Fruit fly (Drosophila melanogaster) whole organism, embryonic: ENCODE results near the gene CG9173.

Source experiments
- Aef1 ChIP-seq: fragments of 200-800 bp; sonication (Bioruptor generic); IDR thresholded peaks from 3 replicates; pipeline ENCODE4 v1.3.6; 2022; ENCODE audit warnings: missing biosample characterization, missing genetic modification characterization
- Atf6 ChIP-seq: fragments of 200-800 bp; sonication (Bioruptor generic); IDR thresholded peaks from 2 replicates; pipeline ENCODE4 v1.3.6; 2022; ENCODE audit warnings: missing biosample characterization, missing genetic modification characterization
- CG10543 ChIP-seq: fragments of 200-800 bp; sonication (Bioruptor generic); optimal IDR thresholded peaks from 3 replicates; lab custom pipeline; 2017; ENCODE audit warnings: missing biosample characterization, mild to moderate bottlenecking, missing genetic modification characterization, moderate library complexity
- CG11085 ChIP-seq: fragments of 200-800 bp; sonication (Bioruptor generic); IDR thresholded peaks from 2 replicates; pipeline ENCODE4 v1.3.6; 2022; ENCODE audit warnings: missing biosample characterization, missing genetic modification characterization
- CG11093 ChIP-seq: fragments of 200-800 bp; sonication (Bioruptor generic); IDR thresholded peaks from 3 replicates; pipeline ENCODE4 v1.3.6; 2022; ENCODE audit warnings: missing biosample characterization, missing genetic modification characterization
- CG12104 ChIP-seq: fragments of 200-800 bp; sonication (Bioruptor generic); optimal IDR thresholded peaks from 3 replicates; lab custom pipeline; 2016; ENCODE audit warnings: missing biosample characterization, missing genetic modification characterization
- CG12219 ChIP-seq: fragments of 200-800 bp; sonication (Bioruptor generic); optimal IDR thresholded peaks from 3 replicates; lab custom pipeline; 2018; ENCODE audit warnings: missing biosample characterization, mild to moderate bottlenecking, missing genetic modification characterization
- CG12942 ChIP-seq: fragments of 200-800 bp; sonication (Bioruptor generic); optimal IDR thresholded peaks from 3 replicates; lab custom pipeline; 2016; ENCODE audit warnings: missing biosample characterization, missing genetic modification characterization
- CG13894 ChIP-seq: fragments of 200-800 bp; sonication (Bioruptor generic); optimal IDR thresholded peaks from 3 replicates; lab custom pipeline; 2018; ENCODE audit warnings: missing biosample characterization, mild to moderate bottlenecking, missing genetic modification characterization, moderate library complexity
- CG15073 ChIP-seq: fragments of 200-800 bp; sonication (Bioruptor generic); optimal IDR thresholded peaks from 2 replicates; lab custom pipeline; 2016; ENCODE audit warnings: missing biosample characterization, missing genetic modification characterization
- CG15601 ChIP-seq: fragments of 200-800 bp; sonication (Bioruptor generic); optimal IDR thresholded peaks from 3 replicates; lab custom pipeline; 2019; ENCODE audit warnings: missing biosample characterization, mild to moderate bottlenecking, missing genetic modification characterization, moderate library complexity
- CG1602 ChIP-seq: fragments of 200-800 bp; sonication (Bioruptor generic); optimal IDR thresholded peaks from 3 replicates; lab custom pipeline; 2016; ENCODE audit warnings: missing biosample characterization, missing genetic modification characterization
- CG1792 ChIP-seq: fragments of 200-800 bp; sonication (Bioruptor generic); optimal IDR thresholded peaks from 2 replicates; lab custom pipeline; 2016; ENCODE audit warnings: missing biosample characterization, missing genetic modification characterization
- CG18262 ChIP-seq: fragments of 200-800 bp; optimal IDR thresholded peaks from 3 replicates; lab custom pipeline; 2019; ENCODE audit warnings: missing biosample characterization, mild to moderate bottlenecking, missing genetic modification characterization, moderate library complexity
- CG30020 ChIP-seq: fragments of 200-800 bp; optimal IDR thresholded peaks from 2 replicates; lab custom pipeline; 2019; ENCODE audit warnings: missing biosample characterization, mild to moderate bottlenecking, missing genetic modification characterization, moderate library complexity
- CG32532 ChIP-seq: fragments of 200-800 bp; sonication (Bioruptor generic); IDR thresholded peaks from 2 replicates; pipeline ENCODE4 v1.3.6; 2022; ENCODE audit warnings: missing biosample characterization, missing genetic modification characterization
- CG6683 ChIP-seq: fragments of 200-800 bp; sonication (Bioruptor generic); optimal IDR thresholded peaks from 2 replicates; lab custom pipeline; 2017; ENCODE audit warnings: missing biosample characterization, mild to moderate bottlenecking, missing genetic modification characterization, missing genetic modification reagents
- CG8089 ChIP-seq: fragments of 200-800 bp; sonication (Bioruptor generic); optimal IDR thresholded peaks from 3 replicates; lab custom pipeline; 2016; ENCODE audit warnings: missing biosample characterization, missing genetic modification characterization
- CG8281 ChIP-seq: fragments of 200-800 bp; sonication (Bioruptor generic); optimal IDR thresholded peaks from 2 replicates; lab custom pipeline; 2018; ENCODE audit warnings: missing biosample characterization, mild to moderate bottlenecking, missing genetic modification characterization, moderate library complexity
- CoRest ChIP-seq: fragments of 200-800 bp; sonication (Bioruptor generic); optimal IDR thresholded peaks from 3 replicates; lab custom pipeline; 2018; ENCODE audit warnings: missing biosample characterization, mild to moderate bottlenecking, missing genetic modification characterization, moderate library complexity
- D19B ChIP-seq: fragments of 200-800 bp; sonication (Bioruptor generic); optimal IDR thresholded peaks from 2 replicates; lab custom pipeline; 2017; ENCODE audit warnings: missing biosample characterization, mild to moderate bottlenecking, missing genetic modification characterization
- Doc2 ChIP-seq: fragments of 200-800 bp; sonication (Bioruptor generic); IDR thresholded peaks from 2 replicates; pipeline ENCODE4 v1.3.6; 2022; ENCODE audit warnings: missing biosample characterization, missing genetic modification characterization
- Doc3 ChIP-seq: fragments of 200-800 bp; sonication (Bioruptor generic); IDR thresholded peaks from 3 replicates; pipeline ENCODE4 v1.3.6; 2022; ENCODE audit warnings: missing biosample characterization, missing genetic modification characterization; ENCODE audit not compliant: partially characterized antibody
- ERR ChIP-seq: fragments of 200-800 bp; sonication (Bioruptor generic); optimal IDR thresholded peaks from 2 replicates; lab custom pipeline; 2016; ENCODE audit warnings: missing biosample characterization, missing genetic modification characterization
- H15 ChIP-seq: fragments of 200-800 bp; sonication (Bioruptor generic); IDR thresholded peaks from 3 replicates; pipeline ENCODE4 v1.3.6; 2022; ENCODE audit warnings: missing biosample characterization, missing genetic modification characterization
- HmgD ChIP-seq: fragments of 200-800 bp; sonication (Bioruptor generic); optimal IDR thresholded peaks from 3 replicates; lab custom pipeline; 2016; ENCODE audit warnings: missing biosample characterization, missing genetic modification characterization
- Nf-YC ChIP-seq: fragments of 200-800 bp; optimal IDR thresholded peaks from 3 replicates; lab custom pipeline; 2019; ENCODE audit warnings: missing biosample characterization, mild to moderate bottlenecking, missing genetic modification characterization, moderate library complexity
- PHDP ChIP-seq: fragments of 200-800 bp; sonication (Bioruptor generic); optimal IDR thresholded peaks from 3 replicates; lab custom pipeline; 2018; ENCODE audit warnings: missing biosample characterization, mild to moderate bottlenecking, missing genetic modification characterization, moderate library complexity
- Pdp1 ChIP-seq, 2 experiments: fragments of 200-800 bp; sonication (Bioruptor generic); optimal IDR thresholded peaks; 3 replicates each; lab custom pipeline; 2016; ENCODE audit warnings: missing biosample characterization in 2 of 2, missing genetic modification characterization in 2 of 2, mild to moderate bottlenecking in 1 of 2, moderate library complexity in 1 of 2
- Spps ChIP-seq: fragments of 200-800 bp; sonication (Bioruptor generic); optimal IDR thresholded peaks from 2 replicates; lab custom pipeline; 2018; ENCODE audit warnings: missing biosample characterization, mild to moderate bottlenecking, missing genetic modification characterization
- Taf1 ChIP-seq: fragments of 200-800 bp; sonication (Bioruptor generic); IDR thresholded peaks from 2 replicates; pipeline ENCODE4 v1.3.6; 2022; ENCODE audit warnings: missing biosample characterization, missing genetic modification characterization
- amos ChIP-seq: fragments of 200-800 bp; sonication (Bioruptor generic); IDR thresholded peaks from 2 replicates; pipeline ENCODE4 v1.3.6; 2022; ENCODE audit warnings: missing biosample characterization, missing genetic modification characterization; ENCODE audit not compliant: partially characterized antibody
- btn ChIP-seq: fragments of 200-800 bp; sonication (Bioruptor generic); optimal IDR thresholded peaks from 2 replicates; lab custom pipeline; 2016; ENCODE audit warnings: missing biosample characterization, missing genetic modification characterization
- danr ChIP-seq: fragments of 200-800 bp; sonication (Bioruptor generic); IDR thresholded peaks from 2 replicates; pipeline ENCODE4 v1.3.6; 2022; ENCODE audit warnings: missing biosample characterization, missing genetic modification characterization
- dmrt11E ChIP-seq: fragments of 200-800 bp; sonication (Bioruptor generic); optimal IDR thresholded peaks from 3 replicates; lab custom pipeline; 2018; ENCODE audit warnings: missing biosample characterization, mild to moderate bottlenecking, missing genetic modification characterization, moderate library complexity
- emc ChIP-seq: fragments of 200-800 bp; sonication (Bioruptor generic); optimal IDR thresholded peaks from 2 replicates; lab custom pipeline; 2016; ENCODE audit warnings: missing biosample characterization, missing genetic modification characterization
- eve ChIP-seq, 2 experiments: fragments of >200 bp; optimal IDR thresholded peaks; 2 replicates each; lab custom pipeline; 2017; ENCODE audit warnings: missing biosample characterization in 2 of 2, missing genetic modification characterization in 2 of 2
- fd102C ChIP-seq: fragments of 200-800 bp; sonication (Bioruptor generic); optimal IDR thresholded peaks from 2 replicates; lab custom pipeline; 2018; ENCODE audit warnings: missing biosample characterization, mild to moderate bottlenecking, missing genetic modification characterization, moderate library complexity
- fd3F ChIP-seq: fragments of 200-800 bp; sonication (Bioruptor generic); optimal IDR thresholded peaks from 2 replicates; lab custom pipeline; 2018; ENCODE audit warnings: missing biosample characterization, mild to moderate bottlenecking, missing genetic modification characterization, moderate library complexity
- fru ChIP-seq: fragments of >200 bp; optimal IDR thresholded peaks from 2 replicates; lab custom pipeline; 2017
- gfzf ChIP-seq: fragments of 200-800 bp; sonication (Bioruptor generic); optimal IDR thresholded peaks from 2 replicates; lab custom pipeline; 2016; ENCODE audit warnings: missing biosample characterization, mild to moderate bottlenecking, missing genetic modification characterization, moderate library complexity
- gt ChIP-seq: fragments of 200-800 bp; sonication (Bioruptor generic); IDR thresholded peaks from 2 replicates; pipeline ENCODE4 v1.3.6; 2022; ENCODE audit warnings: missing biosample characterization, missing genetic modification characterization
- lov ChIP-seq, 2 experiments: fragments of 200-800 bp in 1 of 2; fragments of >200 bp in 1 of 2; sonication (Bioruptor generic) in 1 of 2; IDR thresholded peaks in 1 of 2; optimal IDR thresholded peaks in 1 of 2; 2 replicates in 1 of 2; 3 replicates in 1 of 2; pipeline versions ENCODE4 v1.3.6 to Lab custom; 2017 to 2022; ENCODE audit warnings: missing biosample characterization in 1 of 2, missing genetic modification characterization in 1 of 2
- nmo ChIP-seq: fragments of 200-800 bp; sonication (Bioruptor generic); optimal IDR thresholded peaks from 2 replicates; lab custom pipeline; 2018; ENCODE audit warnings: missing biosample characterization, mild to moderate bottlenecking, missing genetic modification characterization, moderate library complexity
- nom ChIP-seq: fragments of 200-800 bp; sonication (Bioruptor generic); optimal IDR thresholded peaks from 2 replicates; lab custom pipeline; 2017; ENCODE audit warnings: missing biosample characterization, missing genetic modification characterization, mild to moderate bottlenecking, moderate library complexity, missing genetic modification reagents
- sim ChIP-seq: fragments of 200-800 bp; sonication (Bioruptor generic); IDR thresholded peaks from 2 replicates; pipeline ENCODE4 v1.3.6; 2022; ENCODE audit warnings: missing biosample characterization, missing genetic modification characterization
- sima ChIP-seq: fragments of 200-800 bp; sonication (Bioruptor generic); optimal IDR thresholded peaks from 2 replicates; lab custom pipeline; 2016; ENCODE audit warnings: missing biosample characterization, missing genetic modification characterization
- stc ChIP-seq: fragments of 200-800 bp; sonication (Bioruptor generic); IDR thresholded peaks from 2 replicates; pipeline ENCODE4 v1.3.6; 2022; ENCODE audit warnings: missing biosample characterization, missing genetic modification characterization
- tio ChIP-seq: fragments of 200-800 bp; sonication (Bioruptor generic); optimal IDR thresholded peaks from 2 replicates; lab custom pipeline; 2017; ENCODE audit warnings: missing biosample characterization, missing genetic modification characterization, inconsistent platforms
- trh ChIP-seq: fragments of 200-800 bp; sonication (Bioruptor generic); optimal IDR thresholded peaks from 2 replicates; lab custom pipeline; 2016; ENCODE audit warnings: missing biosample characterization, missing genetic modification characterization
- zf30C ChIP-seq: fragments of 200-800 bp; sonication (Bioruptor generic); optimal IDR thresholded peaks from 3 replicates; lab custom pipeline; 2018; ENCODE audit warnings: missing biosample characterization, mild to moderate bottlenecking, missing genetic modification characterization

CG9173 gene

dm6 chr3L:1431489-1432053 is 8.3 kb upstream of the CG9173 start (continued):
- TF ChIP-seq gfzf (GFP tag; lab: Kevin White, UChicago) = no peak
- no peak for TF ChIP-seq danr
- TF ChIP-seq CG10543 = no peak
- no peak for TF ChIP-seq btn
- TF ChIP-seq nom (GFP tag; lab: Kevin White, UChicago) = no peak
- TF ChIP-seq CG32532 = no peak
- no peak for TF ChIP-seq D19B (GFP tag; lab: Kevin White, UChicago)
- no peak for TF ChIP-seq Doc3 (GFP tag; lab: Robert Waterston, UW)
- TF ChIP-seq CG8281 (tag; lab: Kevin White, UChicago) = no peak
- no peak for TF ChIP-seq stc (GFP tag; lab: Robert Waterston, UW)
- TF ChIP-seq eve (GFP tag; optimal IDR thresholded peaks at IDR 0.05; lab: Kevin White, UChicago) = no peak
- no peak for TF ChIP-seq CG12104 (GFP tag; lab: Kevin White, UChicago)
- no peak for TF ChIP-seq Taf1 (GFP tag; lab: Robert Waterston, UW)
- no peak for TF ChIP-seq CG15073 (GFP tag; lab: Kevin White, UChicago)
- no peak for TF ChIP-seq CG11093
- TF ChIP-seq dmrt11E (tag; lab: Kevin White, UChicago) = peak; percentile 46
- TF ChIP-seq fru (lab: Kevin White, UChicago) = no peak
- TF ChIP-seq Nf-YC (tag; lab: Kevin White, UChicago) = no peak
- 0 out of 3 replicates have a peak, but pooled peaks have one; percentile 14 for TF ChIP-seq H15
- no peak for TF ChIP-seq Aef1 (GFP tag; lab: Robert Waterston, UW)
- TF ChIP-seq CG15601 (tag; lab: Kevin White, UChicago) = no peak
- TF ChIP-seq PHDP (tag; lab: Kevin White, UChicago) = no peak
- TF ChIP-seq CG1602 (GFP tag; lab: Kevin White, UChicago) = no peak
- no peak for TF ChIP-seq Pdp1 (GFP tag; optimal IDR thresholded peaks at IDR 0.05; lab: Kevin White, UChicago)
- no peak for TF ChIP-seq CG11085 (GFP tag; lab: Robert Waterston, UW)
- TF ChIP-seq HmgD (GFP tag; lab: Kevin White, UChicago) = no peak
- TF ChIP-seq CG13894 (tag; lab: Kevin White, UChicago) = no peak
- TF ChIP-seq tio (GFP tag; lab: Kevin White, UChicago) = no peak
- peak; percentile 88 for TF ChIP-seq zf30C
- TF ChIP-seq CG18262 (tag; lab: Kevin White, UChicago) = peak; percentile 31
- no peak for TF ChIP-seq amos
- no peak for TF ChIP-seq Spps (tag; lab: Kevin White, UChicago)
- TF ChIP-seq CG6683 (GFP tag; lab: Kevin White, UChicago) = no peak
- TF ChIP-seq trh (GFP tag; lab: Kevin White, UChicago) = no peak
- TF ChIP-seq fd102C (GFP tag; lab: Kevin White, UChicago) = peak; percentile 18
- TF ChIP-seq sima (GFP tag; lab: Kevin White, UChicago) = no peak
- no peak for TF ChIP-seq emc (GFP tag; lab: Kevin White, UChicago)
- 0 out of 2 replicates have a peak, but pooled peaks have one; percentile 16 for TF ChIP-seq gt (GFP tag; lab: Robert Waterston, UW)
- TF ChIP-seq CoRest (tag; lab: Kevin White, UChicago) = no peak
- no peak for TF ChIP-seq nmo
- TF ChIP-seq CG8089 (GFP tag; lab: Kevin White, UChicago) = no peak
- TF ChIP-seq lov (optimal IDR thresholded peaks at IDR 0.05; lab: Kevin White, UChicago) = no peak
- no peak for TF ChIP-seq lov (GFP tag; IDR thresholded peaks at IDR 0.05; lab: Robert Waterston, UW)
- no peak for TF ChIP-seq fd3F (GFP tag; lab: Kevin White, UChicago)
- no peak for TF ChIP-seq CG12219 (GFP tag; lab: Kevin White, UChicago)
- TF ChIP-seq CG1792 (GFP tag; lab: Kevin White, UChicago) = no peak
- no peak for TF ChIP-seq CG30020
- no peak for TF ChIP-seq CG12942 (GFP tag; lab: Kevin White, UChicago)
- no peak for TF ChIP-seq Doc2
- no peak for TF ChIP-seq Atf6 (GFP tag; lab: Robert Waterston, UW)
- no peak for TF ChIP-seq sim (GFP tag; lab: Robert Waterston, UW)
- TF ChIP-seq ERR (GFP tag; lab: Kevin White, UChicago) = no peak
